Worm (Caenorhabditis elegans) whole organism, young adult: ENCODE data around the gene pph-4.2.

Source experiments
- B0261.1 ChIP-seq: sonication (generic microtip); optimal IDR thresholded peaks from 2 replicates; lab custom pipeline; 2016; ENCODE audit warnings: mild to moderate bottlenecking, missing genetic modification characterization, moderate library complexity, missing compliant biosample characterization
- B0336.3 ChIP-seq: fragments of 200-800 bp; sonication (Bioruptor generic); IDR thresholded peaks from 2 replicates; pipeline ENCODE4 v1.3.6; 2022; ENCODE audit warnings: missing genetic modification characterization, missing compliant biosample characterization
- C06A6.2 ChIP-seq: fragments of 200-800 bp; sonication (Bioruptor generic); conservative IDR thresholded peaks from 2 replicates; pipeline ENCODE4 v1.3.6; 2022; ENCODE audit warnings: missing genetic modification characterization, missing compliant biosample characterization
- D2030.7 ChIP-seq: fragments of 200-800 bp; sonication (Bioruptor generic); IDR thresholded peaks from 2 replicates; pipeline ENCODE4 v1.3.6; 2022; ENCODE audit warnings: missing genetic modification reagents, missing genetic modification characterization, missing compliant biosample characterization
- F10E7.11 ChIP-seq: sonication (generic microtip); optimal IDR thresholded peaks from 2 replicates; lab custom pipeline; 2017; ENCODE audit warnings: mild to moderate bottlenecking, missing genetic modification characterization, moderate library complexity, missing compliant biosample characterization
- F22D6.2 ChIP-seq: sonication (generic microtip); optimal IDR thresholded peaks from 2 replicates; lab custom pipeline; 2016; ENCODE audit warnings: mild to moderate bottlenecking, missing genetic modification characterization, missing compliant biosample characterization
- F37B4.10 ChIP-seq: fragments of 200-800 bp; sonication (Bioruptor generic); IDR thresholded peaks from 2 replicates; pipeline ENCODE4 v1.3.6; 2022; ENCODE audit warnings: missing genetic modification characterization, missing compliant biosample characterization
- F39B2.1 ChIP-seq: fragments of 200-800 bp; sonication (Bioruptor generic); IDR thresholded peaks from 2 replicates; pipeline ENCODE4 v1.3.6; 2022; ENCODE audit warnings: missing genetic modification reagents, missing genetic modification characterization, missing compliant biosample characterization
- F52B5.7 ChIP-seq: sonication (generic microtip); optimal IDR thresholded peaks from 2 replicates; lab custom pipeline; 2016; ENCODE audit warnings: mild to moderate bottlenecking, missing genetic modification characterization, missing compliant biosample characterization
- F55B11.4 ChIP-seq: sonication (generic microtip); optimal IDR thresholded peaks from 2 replicates; lab custom pipeline; 2016; ENCODE audit warnings: missing compliant biosample characterization, missing genetic modification characterization, borderline replicate concordance; ENCODE audit not compliant: insufficient read depth
- K12H6.12 ChIP-seq: fragments of 200-800 bp; sonication (Bioruptor generic); optimal IDR thresholded peaks from 2 replicates; lab custom pipeline; 2018; ENCODE audit warnings: mild to moderate bottlenecking, missing genetic modification characterization, missing compliant biosample characterization
- T07F8.4 ChIP-seq: sonication (generic microtip); optimal IDR thresholded peaks from 2 replicates; lab custom pipeline; 2016; ENCODE audit warnings: mild to moderate bottlenecking, missing genetic modification characterization, moderate library complexity, missing compliant biosample characterization
- T26A5.8 ChIP-seq: sonication (generic microtip); optimal IDR thresholded peaks from 2 replicates; lab custom pipeline; 2016; ENCODE audit warnings: missing genetic modification characterization, missing compliant biosample characterization
- Y53F4B.3 ChIP-seq: fragments of 200-800 bp; sonication (Bioruptor generic); IDR thresholded peaks from 2 replicates; pipeline ENCODE4 v1.3.6; 2022; ENCODE audit warnings: missing genetic modification reagents, missing genetic modification characterization, missing compliant biosample characterization
- Y56A3A.18 ChIP-seq: fragments of 200-800 bp; sonication (Bioruptor generic); IDR thresholded peaks from 2 replicates; pipeline ENCODE4 v1.3.6; 2022; ENCODE audit warnings: missing genetic modification reagents, missing genetic modification characterization, missing compliant biosample characterization
- Y79H2A.3 ChIP-seq: fragments of 200-800 bp; sonication (Bioruptor generic); conservative IDR thresholded peaks from 2 replicates; pipeline ENCODE4 v1.3.6; 2022; ENCODE audit warnings: missing genetic modification reagents, missing genetic modification characterization, missing compliant biosample characterization
- akir-1 ChIP-seq: fragments of 200-800 bp; sonication (Bioruptor generic); optimal IDR thresholded peaks from 2 replicates; lab custom pipeline; 2018; ENCODE audit warnings: mild to moderate bottlenecking, missing genetic modification characterization, moderate library complexity, missing compliant biosample characterization
- aptf-2 ChIP-seq: fragments of 200-800 bp; sonication (Bioruptor generic); conservative IDR thresholded peaks from 2 replicates; pipeline ENCODE4 v1.3.6; 2022; ENCODE audit warnings: missing genetic modification reagents, missing genetic modification characterization, missing compliant biosample characterization
- aptf-3 ChIP-seq: fragments of 200-800 bp; sonication (Bioruptor generic); IDR thresholded peaks from 2 replicates; pipeline ENCODE4 v1.3.6; 2022; ENCODE audit warnings: missing genetic modification characterization, missing compliant biosample characterization
- atf-7 ChIP-seq: sonication (generic microtip); optimal IDR thresholded peaks from 2 replicates; lab custom pipeline; 2017; ENCODE audit warnings: mild to moderate bottlenecking, missing genetic modification characterization, missing compliant biosample characterization
- attf-3 ChIP-seq: fragments of 200-800 bp; sonication (Bioruptor generic); conservative IDR thresholded peaks from 2 replicates; pipeline ENCODE4 v1.3.6; 2022; ENCODE audit warnings: missing genetic modification reagents, missing genetic modification characterization, missing compliant biosample characterization
- attf-5 ChIP-seq: fragments of 200-800 bp; sonication (Bioruptor generic); optimal IDR thresholded peaks from 2 replicates; lab custom pipeline; 2018; ENCODE audit warnings: mild to moderate bottlenecking, missing genetic modification characterization, missing compliant biosample characterization
- attf-6 ChIP-seq: fragments of 200-800 bp; sonication (Bioruptor generic); IDR thresholded peaks from 2 replicates; pipeline ENCODE4 v1.3.6; 2022; ENCODE audit warnings: missing genetic modification reagents, missing genetic modification characterization, missing compliant biosample characterization
- bed-1 ChIP-seq: fragments of 200-800 bp; sonication (Bioruptor generic); IDR thresholded peaks from 2 replicates; pipeline ENCODE4 v1.3.6; 2022; ENCODE audit warnings: missing genetic modification reagents, missing genetic modification characterization, missing compliant biosample characterization
- cebp-2 ChIP-seq: fragments of 200-800 bp; sonication (Bioruptor generic); IDR thresholded peaks from 2 replicates; pipeline ENCODE4 v1.3.6; 2022; ENCODE audit warnings: missing genetic modification characterization, missing compliant biosample characterization
- chd-7 ChIP-seq: sonication (generic microtip); optimal IDR thresholded peaks from 2 replicates; lab custom pipeline; 2016; ENCODE audit warnings: mild to moderate bottlenecking, missing genetic modification characterization, moderate library complexity, missing compliant biosample characterization
- efl-1 ChIP-seq: fragments of 150-350 bp; optimal IDR thresholded peaks from 2 replicates; lab custom pipeline; 2014; ENCODE audit warnings: missing biosample characterization, missing genetic modification reagents, missing genetic modification characterization
- egl-44 ChIP-seq: fragments of 200-800 bp; sonication (Bioruptor generic); IDR thresholded peaks from 2 replicates; pipeline ENCODE4 v1.3.6; 2022; ENCODE audit warnings: missing genetic modification reagents, missing genetic modification characterization, missing compliant biosample characterization
- fkh-3 ChIP-seq: sonication (generic microtip); optimal IDR thresholded peaks from 2 replicates; lab custom pipeline; 2016; ENCODE audit warnings: mild to moderate bottlenecking, missing genetic modification characterization, missing compliant biosample characterization
- hlh-26 ChIP-seq: fragments of 200-800 bp; sonication (Bioruptor generic); conservative IDR thresholded peaks from 2 replicates; pipeline ENCODE4 v1.3.6; 2022; ENCODE audit warnings: missing genetic modification reagents, missing genetic modification characterization, missing compliant biosample characterization
- hmg-1.2 ChIP-seq: fragments of 200-800 bp; sonication (Bioruptor generic); IDR thresholded peaks from 2 replicates; pipeline ENCODE4 v1.3.6; 2022; ENCODE audit warnings: missing genetic modification reagents, missing genetic modification characterization, missing compliant biosample characterization
- let-607 ChIP-seq, 2 experiments: fragments of 200-800 bp in 1 of 2; sonication (Bioruptor generic) in 1 of 2; sonication (generic microtip) in 1 of 2; optimal IDR thresholded peaks; 2 replicates each; lab custom pipeline; 2016 to 2018; ENCODE audit warnings: mild to moderate bottlenecking in 2 of 2, missing compliant biosample characterization in 2 of 2, missing genetic modification characterization in 2 of 2, moderate library complexity in 2 of 2, missing genotype in 1 of 2
- lin-54 ChIP-seq: fragments of 200-800 bp; sonication (Bioruptor generic); optimal IDR thresholded peaks from 2 replicates; lab custom pipeline; 2018; ENCODE audit warnings: mild to moderate bottlenecking, missing genetic modification characterization, missing compliant biosample characterization
- lsy-27 ChIP-seq: sonication (generic microtip); optimal IDR thresholded peaks from 2 replicates; lab custom pipeline; 2017; ENCODE audit warnings: missing genetic modification characterization, mild to moderate bottlenecking, missing compliant biosample characterization, antibody characterized with exemption, missing genotype, borderline replicate concordance; ENCODE audit not compliant: insufficient read depth
- mcd-1 ChIP-seq: fragments of 200-800 bp; sonication (Bioruptor generic); IDR thresholded peaks from 2 replicates; pipeline ENCODE4 v1.3.6; 2022; ENCODE audit warnings: missing genetic modification reagents, missing genetic modification characterization, missing compliant biosample characterization
- nfya-1 ChIP-seq: sonication (generic microtip); optimal IDR thresholded peaks from 2 replicates; lab custom pipeline; 2017; ENCODE audit warnings: antibody characterized with exemption, missing compliant biosample characterization, missing genetic modification characterization, borderline replicate concordance; ENCODE audit not compliant: insufficient read depth
- nfyb-1 ChIP-seq: fragments of 200-800 bp; sonication (Bioruptor generic); IDR thresholded peaks from 2 replicates; pipeline ENCODE4 v1.3.6; 2022; ENCODE audit warnings: missing genetic modification reagents, missing genetic modification characterization, missing compliant biosample characterization
- nhr-120 ChIP-seq: fragments of 200-800 bp; sonication (Bioruptor generic); IDR thresholded peaks from 2 replicates; pipeline ENCODE4 v1.3.6; 2022; ENCODE audit warnings: missing genetic modification characterization, missing compliant biosample characterization
- rcor-1 ChIP-seq: fragments of 200-800 bp; sonication (Bioruptor generic); IDR thresholded peaks from 2 replicates; pipeline ENCODE4 v1.3.6; 2022; ENCODE audit warnings: missing genetic modification reagents, missing genetic modification characterization, missing compliant biosample characterization
- rec-8 ChIP-seq, 2 experiments: sonication (generic microtip); optimal IDR thresholded peaks; 2 replicates each; lab custom pipeline; 2016; ENCODE audit warnings: mild to moderate bottlenecking in 2 of 2, missing genetic modification characterization in 2 of 2, missing genetic modification reagents in 2 of 2, missing genotype in 2 of 2, missing biosample characterization in 1 of 2, missing compliant biosample characterization in 1 of 2, moderate library complexity in 1 of 2
- sptf-2 ChIP-seq: fragments of 200-800 bp; sonication (Bioruptor generic); optimal IDR thresholded peaks from 2 replicates; lab custom pipeline; 2018; ENCODE audit warnings: mild to moderate bottlenecking, missing genetic modification characterization, missing compliant biosample characterization
- tbp1 ChIP-seq: fragments of 200-800 bp; sonication (Bioruptor generic); optimal IDR thresholded peaks from 2 replicates; lab custom pipeline; 2018; ENCODE audit warnings: mild to moderate bottlenecking, missing genetic modification characterization, missing compliant biosample characterization
- tbx-9 ChIP-seq: sonication (generic microtip); optimal IDR thresholded peaks from 2 replicates; lab custom pipeline; 2016; ENCODE audit warnings: borderline replicate concordance, missing genetic modification characterization, inconsistent platforms, missing compliant biosample characterization
- unc-130 ChIP-seq: sonication (generic microtip); optimal IDR thresholded peaks from 2 replicates; lab custom pipeline; 2016; ENCODE audit warnings: missing genetic modification reagents, missing genetic modification characterization, missing compliant biosample characterization
- ztf-18 ChIP-seq: sonication (generic microtip); optimal IDR thresholded peaks from 2 replicates; lab custom pipeline; 2016; ENCODE audit warnings: missing genotype, mild to moderate bottlenecking, missing genetic modification characterization, missing compliant biosample characterization
- ztf-28 ChIP-seq: fragments of 200-800 bp; sonication (Bioruptor generic); IDR thresholded peaks from 2 replicates; pipeline ENCODE4 v1.3.6; 2022; ENCODE audit warnings: missing genetic modification reagents, missing genetic modification characterization, missing compliant biosample characterization

Gene pph-4.2

ce11 chrIII:12368462-12369306 lies 8.4 kb downstream of the pph-4.2 start, which contains the start of gene his-72 (continued):
- TF ChIP-seq F22D6.2 (tag; lab: Kevin White, UChicago): no peak
- TF ChIP-seq nfyb-1 (GFP tag; lab: Robert Waterston, UW): peak; percentile 61; the same call in 1 of the 2 replicates
- TF ChIP-seq D2030.7 (GFP tag; lab: Robert Waterston, UW): peak; percentile 8; the same call in 1 of the 2 replicates
- TF ChIP-seq attf-5: no peak
- TF ChIP-seq Y79H2A.3 (GFP tag; lab: Robert Waterston, UW): 0 out of 2 replicates have a peak, but pooled peaks have one; percentile 6
- no peak for TF ChIP-seq Y53F4B.3
- no peak for TF ChIP-seq hlh-26 (GFP tag; lab: Robert Waterston, UW)
- TF ChIP-seq T07F8.4 (tag; lab: Kevin White, UChicago): no peak
- TF ChIP-seq F37B4.10: no peak
- peak; percentile 38; the same call in 1 of the 2 replicates for TF ChIP-seq hmg-1.2
- TF ChIP-seq bed-1 (GFP tag; lab: Robert Waterston, UW): no peak
- TF ChIP-seq ztf-28 (GFP tag; lab: Robert Waterston, UW): no peak
- no peak for TF ChIP-seq Y56A3A.18 (GFP tag; lab: Robert Waterston, UW)
- TF ChIP-seq cebp-2 (GFP tag; lab: Robert Waterston, UW): 0 out of 2 replicates have a peak, but pooled peaks have one; percentile 17
- TF ChIP-seq nfya-1 (tag; lab: Kevin White, UChicago): no peak
- no peak for TF ChIP-seq unc-130 (GFP tag; lab: Kevin White, UChicago)
- no peak for TF ChIP-seq F55B11.4 (tag; lab: Kevin White, UChicago)
- TF ChIP-seq tbp1 (GFP tag; lab: Kevin White, UChicago): no peak
- TF ChIP-seq rcor-1: 0 out of 2 replicates have a peak, but pooled peaks have one; percentile 17
- no peak for TF ChIP-seq aptf-3
- TF ChIP-seq aptf-2 (GFP tag; lab: Robert Waterston, UW): no peak; the same call in 1 of the 2 replicates
- no peak for TF ChIP-seq B0261.1 (tag; lab: Kevin White, UChicago)
- TF ChIP-seq B0336.3 (GFP tag; lab: Robert Waterston, UW): 0 out of 2 replicates have a peak, but pooled peaks have one; percentile 51
- TF ChIP-seq atf-7 (tag; lab: Kevin White, UChicago): peak; percentile 2
- TF ChIP-seq rec-8 (tag; optimal IDR thresholded peaks at IDR 0.05; lab: Kevin White, UChicago): no peak
- TF ChIP-seq lsy-27: no peak
- TF ChIP-seq F52B5.7: no peak
- TF ChIP-seq chd-7: no peak
- no peak for TF ChIP-seq F39B2.1 (GFP tag; lab: Robert Waterston, UW)
- TF ChIP-seq akir-1 (GFP tag; lab: Kevin White, UChicago): no peak
- no peak for TF ChIP-seq T26A5.8 (tag; lab: Kevin White, UChicago)
- no peak for TF ChIP-seq fkh-3 (tag; lab: Kevin White, UChicago)
- no peak for TF ChIP-seq C06A6.2 (GFP tag; lab: Robert Waterston, UW)
- TF ChIP-seq attf-3 (GFP tag; lab: Robert Waterston, UW): no peak
- TF ChIP-seq egl-44 (GFP tag; lab: Robert Waterston, UW): no peak
- no peak for TF ChIP-seq nhr-120 (GFP tag; lab: Robert Waterston, UW)
- TF ChIP-seq ztf-18 (tag; lab: Kevin White, UChicago): no peak
- peak; percentile 21 for TF ChIP-seq lin-54
- TF ChIP-seq attf-6: no peak
- peak in 1 of 2 experiments; percentile 11 for TF ChIP-seq let-607 (tag; optimal IDR thresholded peaks at IDR 0.05; lab: Kevin White, UChicago)
- peak; percentile 28; the same call in 1 of the 2 replicates for TF ChIP-seq mcd-1 (GFP tag; lab: Robert Waterston, UW)
- no peak for TF ChIP-seq F10E7.11 (tag; lab: Kevin White, UChicago)
- no peak for TF ChIP-seq tbx-9 (tag; lab: Kevin White, UChicago)
- peak; percentile 19 for TF ChIP-seq K12H6.12 (tag; lab: Kevin White, UChicago)
- no peak for TF ChIP-seq sptf-2
- peak; percentile 56 for TF ChIP-seq efl-1
